Worm (Caenorhabditis elegans): ENCODE measurements around the gene Y105C5B.5.

Y105C5B.5 gene

DNA sequence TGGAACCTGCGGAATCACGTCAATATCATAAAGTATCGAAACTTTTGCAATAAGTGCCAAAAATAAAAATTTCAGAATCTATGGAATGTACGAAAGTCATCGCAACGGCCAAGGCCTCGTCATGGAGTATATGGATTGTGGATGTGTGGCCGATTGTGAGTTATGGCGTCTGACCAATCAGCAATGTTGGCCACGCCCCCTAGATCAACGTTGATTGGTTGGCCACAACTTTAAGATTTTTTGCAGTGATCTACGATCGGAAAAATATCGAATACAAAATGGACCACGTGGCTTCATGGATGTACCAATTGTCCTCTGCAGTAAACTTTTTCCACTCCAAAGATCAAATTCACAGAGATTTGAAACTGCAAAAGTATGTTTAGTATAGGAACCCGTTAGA, 50.4 kb downstream of the Y105C5B.5 start:
- TF ChIP-seq flt-1 (GFP tag; IDR thresholded peaks at IDR 0.05) = no peak
- no peak for TF ChIP-seq ref-1 (GFP tag; conservative IDR thresholded peaks at IDR 0.05)
- no peak for TF ChIP-seq cog-1 (tag; optimal IDR thresholded peaks at IDR 0.05)
- no peak for TF ChIP-seq med-1 (GFP tag; optimal IDR thresholded peaks at IDR 0.05; ENCODE audit: insufficient read depth)
